Worm (Caenorhabditis elegans) whole organism, young adult: Measurements from ENCODE around the gene gcs-1.

ENCODE experiments used
- B0336.3 ChIP-seq: fragments of 200-800 bp; sonication (Bioruptor generic); IDR thresholded peaks from 2 replicates; pipeline ENCODE4 v1.3.6; 2022; ENCODE audit warnings: missing genetic modification characterization, missing compliant biosample characterization
- C06A6.2 ChIP-seq: fragments of 200-800 bp; sonication (Bioruptor generic); conservative IDR thresholded peaks from 2 replicates; pipeline ENCODE4 v1.3.6; 2022; ENCODE audit warnings: missing genetic modification characterization, missing compliant biosample characterization
- C17E4.6 ChIP-seq: fragments of 200-800 bp; sonication (Bioruptor generic); IDR thresholded peaks from 2 replicates; pipeline ENCODE4 v1.3.6; 2022; ENCODE audit warnings: missing genetic modification reagents, missing genetic modification characterization, missing compliant biosample characterization
- F10E7.11 ChIP-seq: sonication (generic microtip); optimal IDR thresholded peaks from 2 replicates; lab custom pipeline; 2017; ENCODE audit warnings: mild to moderate bottlenecking, missing genetic modification characterization, moderate library complexity, missing compliant biosample characterization
- F22D6.2 ChIP-seq: sonication (generic microtip); optimal IDR thresholded peaks from 2 replicates; lab custom pipeline; 2016; ENCODE audit warnings: mild to moderate bottlenecking, missing genetic modification characterization, missing compliant biosample characterization
- F23B12.7 ChIP-seq: sonication (generic microtip); optimal IDR thresholded peaks from 2 replicates; lab custom pipeline; 2017; ENCODE audit warnings: missing genetic modification characterization, mild to moderate bottlenecking, missing compliant biosample characterization, antibody characterized with exemption, moderate library complexity; ENCODE audit not compliant: insufficient read depth
- F39B2.1 ChIP-seq: fragments of 200-800 bp; sonication (Bioruptor generic); IDR thresholded peaks from 2 replicates; pipeline ENCODE4 v1.3.6; 2022; ENCODE audit warnings: missing genetic modification reagents, missing genetic modification characterization, missing compliant biosample characterization
- F52B5.7 ChIP-seq: sonication (generic microtip); optimal IDR thresholded peaks from 2 replicates; lab custom pipeline; 2016; ENCODE audit warnings: mild to moderate bottlenecking, missing genetic modification characterization, missing compliant biosample characterization
- T26A5.8 ChIP-seq: sonication (generic microtip); optimal IDR thresholded peaks from 2 replicates; lab custom pipeline; 2016; ENCODE audit warnings: missing genetic modification characterization, missing compliant biosample characterization
- Y53F4B.3 ChIP-seq: fragments of 200-800 bp; sonication (Bioruptor generic); IDR thresholded peaks from 2 replicates; pipeline ENCODE4 v1.3.6; 2022; ENCODE audit warnings: missing genetic modification reagents, missing genetic modification characterization, missing compliant biosample characterization
- Y95B8A.8 ChIP-seq: fragments of 200-800 bp; sonication (Bioruptor generic); IDR thresholded peaks from 2 replicates; pipeline ENCODE4 v1.3.6; 2022; ENCODE audit warnings: missing genetic modification reagents, missing genetic modification characterization, missing compliant biosample characterization
- aptf-3 ChIP-seq: fragments of 200-800 bp; sonication (Bioruptor generic); IDR thresholded peaks from 2 replicates; pipeline ENCODE4 v1.3.6; 2022; ENCODE audit warnings: missing genetic modification characterization, missing compliant biosample characterization
- atf-7 ChIP-seq: sonication (generic microtip); optimal IDR thresholded peaks from 2 replicates; lab custom pipeline; 2017; ENCODE audit warnings: mild to moderate bottlenecking, missing genetic modification characterization, missing compliant biosample characterization
- cebp-1 ChIP-seq, 2 experiments: fragments of 200-800 bp in 1 of 2; sonication (Bioruptor generic) in 1 of 2; sonication (generic microtip) in 1 of 2; IDR thresholded peaks in 1 of 2; optimal IDR thresholded peaks in 1 of 2; 2 replicates each; pipeline versions ENCODE4 v1.3.6 to Lab custom; 2017 to 2022; ENCODE audit warnings: missing compliant biosample characterization in 2 of 2, missing genetic modification characterization in 2 of 2, mild to moderate bottlenecking in 1 of 2, missing genetic modification reagents in 1 of 2, moderate library complexity in 1 of 2
- ceh-100 ChIP-seq: fragments of 200-800 bp; sonication (Bioruptor generic); IDR thresholded peaks from 2 replicates; pipeline ENCODE4 v1.3.6; 2022; ENCODE audit warnings: missing genetic modification reagents, missing genetic modification characterization, missing compliant biosample characterization
- die-1 ChIP-seq: sonication (generic microtip); optimal IDR thresholded peaks from 2 replicates; lab custom pipeline; 2016; ENCODE audit warnings: missing genotype, mild to moderate bottlenecking, missing genetic modification characterization, missing compliant biosample characterization
- dox-1 ChIP-seq: fragments of 200-800 bp; sonication (Bioruptor generic); IDR thresholded peaks from 2 replicates; pipeline ENCODE4 v1.3.6; 2022; ENCODE audit warnings: missing genetic modification reagents, missing genetic modification characterization, missing compliant biosample characterization
- dpff-1 ChIP-seq: sonication (generic microtip); optimal IDR thresholded peaks from 2 replicates; lab custom pipeline; 2017; ENCODE audit warnings: mild to moderate bottlenecking, missing genetic modification characterization, missing compliant biosample characterization
- efl-1 ChIP-seq: fragments of 150-350 bp; optimal IDR thresholded peaks from 2 replicates; lab custom pipeline; 2014; ENCODE audit warnings: missing biosample characterization, missing genetic modification reagents, missing genetic modification characterization
- egl-18 ChIP-seq: fragments of 200-800 bp; sonication (Bioruptor generic); IDR thresholded peaks from 2 replicates; pipeline ENCODE4 v1.3.6; 2022; ENCODE audit warnings: missing genetic modification reagents, missing genetic modification characterization, missing compliant biosample characterization
- ekl-4 ChIP-seq: fragments of 200-800 bp; sonication (Bioruptor generic); IDR thresholded peaks from 2 replicates; pipeline ENCODE4 v1.3.6; 2022; ENCODE audit warnings: missing genetic modification reagents, missing genetic modification characterization, missing compliant biosample characterization
- gei-17 ChIP-seq: fragments of 200-800 bp; sonication (Bioruptor generic); optimal IDR thresholded peaks from 2 replicates; lab custom pipeline; 2018; ENCODE audit warnings: mild to moderate bottlenecking, missing genetic modification characterization, missing compliant biosample characterization
- hmg-1.2 ChIP-seq: fragments of 200-800 bp; sonication (Bioruptor generic); IDR thresholded peaks from 2 replicates; pipeline ENCODE4 v1.3.6; 2022; ENCODE audit warnings: missing genetic modification reagents, missing genetic modification characterization, missing compliant biosample characterization
- hsf-1 ChIP-seq: fragments of 200-800 bp; sonication (Bioruptor generic); IDR thresholded peaks from 2 replicates; pipeline ENCODE4 v1.3.6; 2022; ENCODE audit warnings: missing genetic modification reagents, missing genetic modification characterization, missing compliant biosample characterization
- let-526 ChIP-seq: fragments of 200-800 bp; sonication (Bioruptor generic); IDR thresholded peaks from 2 replicates; pipeline ENCODE4 v1.3.6; 2022; ENCODE audit warnings: missing genetic modification reagents, missing genetic modification characterization, missing compliant biosample characterization
- let-607 ChIP-seq, 2 experiments: fragments of 200-800 bp in 1 of 2; sonication (Bioruptor generic) in 1 of 2; sonication (generic microtip) in 1 of 2; optimal IDR thresholded peaks; 2 replicates each; lab custom pipeline; 2016 to 2018; ENCODE audit warnings: mild to moderate bottlenecking in 2 of 2, missing compliant biosample characterization in 2 of 2, missing genetic modification characterization in 2 of 2, moderate library complexity in 2 of 2, missing genotype in 1 of 2
- lin-35 ChIP-seq, 3 experiments: fragments of 150-350 bp in 2 of 3; sonication (generic microtip) in 1 of 3; optimal IDR thresholded peaks; 2 replicates each; lab custom pipeline; 2014 to 2018; ENCODE audit warnings: missing biosample characterization in 3 of 3, missing genetic modification characterization in 3 of 3, missing genetic modification reagents in 3 of 3
- lin-40 ChIP-seq: sonication (generic microtip); optimal IDR thresholded peaks from 2 replicates; lab custom pipeline; 2016; ENCODE audit warnings: missing genetic modification characterization, mild to moderate bottlenecking, missing compliant biosample characterization, missing genotype, missing genetic modification reagents
- lir-1 ChIP-seq: fragments of 200-800 bp; sonication (Bioruptor generic); conservative IDR thresholded peaks from 2 replicates; pipeline ENCODE4 v1.3.6; 2022; ENCODE audit warnings: missing genetic modification reagents, missing genetic modification characterization, missing compliant biosample characterization
- lsy-27 ChIP-seq: sonication (generic microtip); optimal IDR thresholded peaks from 2 replicates; lab custom pipeline; 2017; ENCODE audit warnings: missing genetic modification characterization, mild to moderate bottlenecking, missing compliant biosample characterization, antibody characterized with exemption, missing genotype, borderline replicate concordance; ENCODE audit not compliant: insufficient read depth
- madf-10 ChIP-seq: sonication (generic microtip); optimal IDR thresholded peaks from 2 replicates; lab custom pipeline; 2016; ENCODE audit warnings: mild to moderate bottlenecking, missing genetic modification characterization, missing compliant biosample characterization
- madf-3 ChIP-seq: fragments of 200-800 bp; sonication (Bioruptor generic); IDR thresholded peaks from 2 replicates; pipeline ENCODE4 v1.3.6; 2022; ENCODE audit warnings: missing genetic modification reagents, missing genetic modification characterization, missing compliant biosample characterization
- mcd-1 ChIP-seq: fragments of 200-800 bp; sonication (Bioruptor generic); IDR thresholded peaks from 2 replicates; pipeline ENCODE4 v1.3.6; 2022; ENCODE audit warnings: missing genetic modification reagents, missing genetic modification characterization, missing compliant biosample characterization
- mes-4 ChIP-seq: sonication (generic microtip); optimal IDR thresholded peaks from 2 replicates; lab custom pipeline; 2016; ENCODE audit warnings: missing genotype, missing genetic modification characterization, missing compliant biosample characterization
- nfya-2 ChIP-seq: fragments of 200-800 bp; sonication (Bioruptor generic); IDR thresholded peaks from 2 replicates; pipeline ENCODE4 v1.3.6; 2022; ENCODE audit warnings: missing genetic modification reagents, missing genetic modification characterization, missing compliant biosample characterization
- nfyb-1 ChIP-seq: fragments of 200-800 bp; sonication (Bioruptor generic); IDR thresholded peaks from 2 replicates; pipeline ENCODE4 v1.3.6; 2022; ENCODE audit warnings: missing genetic modification reagents, missing genetic modification characterization, missing compliant biosample characterization
- nhr-179 ChIP-seq: sonication (generic microtip); optimal IDR thresholded peaks from 2 replicates; lab custom pipeline; 2016; ENCODE audit warnings: mild to moderate bottlenecking, missing genetic modification characterization, missing compliant biosample characterization
- nhr-80 ChIP-seq: sonication (generic microtip); optimal IDR thresholded peaks from 2 replicates; lab custom pipeline; 2016; ENCODE audit warnings: missing genetic modification characterization, missing compliant biosample characterization
- nhr-90 ChIP-seq: sonication (generic microtip); optimal IDR thresholded peaks from 2 replicates; lab custom pipeline; 2016; ENCODE audit warnings: missing genotype, mild to moderate bottlenecking, missing genetic modification characterization, missing compliant biosample characterization
- pbrm-1 ChIP-seq: fragments of 200-800 bp; sonication (Bioruptor generic); IDR thresholded peaks from 2 replicates; pipeline ENCODE4 v1.3.6; 2022; ENCODE audit warnings: missing genetic modification reagents, missing genetic modification characterization, missing compliant biosample characterization
- rcor-1 ChIP-seq: fragments of 200-800 bp; sonication (Bioruptor generic); IDR thresholded peaks from 2 replicates; pipeline ENCODE4 v1.3.6; 2022; ENCODE audit warnings: missing genetic modification reagents, missing genetic modification characterization, missing compliant biosample characterization
- repo-1 ChIP-seq: sonication (generic microtip); optimal IDR thresholded peaks from 2 replicates; lab custom pipeline; 2017; ENCODE audit warnings: mild to moderate bottlenecking, missing genetic modification characterization, missing compliant biosample characterization
- snpc-4 ChIP-seq, 5 experiments: fragments of 150-350 bp in 1 of 5; sonication (generic microtip) in 4 of 5; optimal IDR thresholded peaks; 2 replicates each; lab custom pipeline; 2014 to 2018; ENCODE audit warnings: missing genetic modification characterization in 5 of 5, missing biosample characterization in 3 of 5, antibody characterized with exemption in 2 of 5, mild to moderate bottlenecking in 2 of 5, missing compliant biosample characterization in 2 of 5, missing genotype in 2 of 5, moderate library complexity in 2 of 5, missing genetic modification reagents in 1 of 5
- somi-1 ChIP-seq: fragments of 200-800 bp; sonication (Bioruptor generic); optimal IDR thresholded peaks from 2 replicates; lab custom pipeline; 2018; ENCODE audit warnings: mild to moderate bottlenecking, missing genetic modification characterization, missing compliant biosample characterization
- unc-130 ChIP-seq: sonication (generic microtip); optimal IDR thresholded peaks from 2 replicates; lab custom pipeline; 2016; ENCODE audit warnings: missing genetic modification reagents, missing genetic modification characterization, missing compliant biosample characterization
- ztf-18 ChIP-seq: sonication (generic microtip); optimal IDR thresholded peaks from 2 replicates; lab custom pipeline; 2016; ENCODE audit warnings: missing genotype, mild to moderate bottlenecking, missing genetic modification characterization, missing compliant biosample characterization

The gcs-1 gene

ce11 chrII:9060332-9060840 lies 22.3 kb upstream of the gcs-1 start (continued):
- TF ChIP-seq dox-1 (GFP tag; lab: Robert Waterston, UW) (peak; percentile 89), dpff-1 (tag; lab: Kevin White, UChicago) (peak; percentile 9), hsf-1 (GFP tag; lab: Robert Waterston, UW) (0 out of 2 replicates have a peak, but pooled peaks have one; percentile 35), somi-1 (peak; percentile 75), madf-10 (tag; lab: Kevin White, UChicago) (peak; percentile 99), F10E7.11 (tag; lab: Kevin White, UChicago) (peak; percentile 27), die-1 (tag; lab: Kevin White, UChicago) (peak; percentile 29), snpc-4 (GFP tag; optimal IDR thresholded peaks at IDR 0.05; lab: Kevin White, UChicago) (no peak), snpc-4 (tag; optimal IDR thresholded peaks at IDR 0.05; lab: Kevin White, UChicago) (peak in 3 of 4 experiments; percentile 62 to 70 (median 66)), Y95B8A.8 (GFP tag; lab: Robert Waterston, UW) (peak; percentile 59; the same call in 1 of the 2 replicates), F22D6.2 (tag; lab: Kevin White, UChicago) (peak; percentile 14), lin-40 (tag; lab: Kevin White, UChicago) (peak; percentile 83), lsy-27 (tag; lab: Kevin White, UChicago) (no peak), lin-35 (GFP tag; optimal IDR thresholded peaks at IDR 0.05; lab: Kevin White, UChicago) (peak in 1 of 3 experiments; percentile 24), cebp-1 (GFP tag; IDR thresholded peaks at IDR 0.05; lab: Robert Waterston, UW) (peak; percentile 73; the same call in 1 of the 2 replicates), cebp-1 (tag; optimal IDR thresholded peaks at IDR 0.05; lab: Kevin White, UChicago) (peak; percentile 85), F52B5.7 (no peak), madf-3 (GFP tag; lab: Robert Waterston, UW) (peak; percentile 84), C06A6.2 (GFP tag; lab: Robert Waterston, UW) (peak; percentile 57; the same call in 1 of the 2 replicates), atf-7 (tag; lab: Kevin White, UChicago) (peak; percentile 77), mcd-1 (GFP tag; lab: Robert Waterston, UW) (peak; percentile 83), B0336.3 (GFP tag; lab: Robert Waterston, UW) (peak; percentile 83), ztf-18 (tag; lab: Kevin White, UChicago) (peak; percentile 54), nhr-80 (peak; percentile 92), Y53F4B.3 (GFP tag; lab: Robert Waterston, UW) (no peak), F39B2.1 (GFP tag; lab: Robert Waterston, UW) (no peak), let-607 (tag; optimal IDR thresholded peaks at IDR 0.05; lab: Kevin White, UChicago) (peak; percentile 69 to 86), repo-1 (tag; lab: Kevin White, UChicago) (peak; percentile 19), nfyb-1 (peak; percentile 93), let-526 (GFP tag; lab: Robert Waterston, UW) (no peak), rcor-1 (GFP tag; lab: Robert Waterston, UW) (peak; percentile 95), T26A5.8 (tag; lab: Kevin White, UChicago) (no peak), efl-1 (GFP tag; lab: Kevin White, UChicago) (no peak), nfya-2 (GFP tag; lab: Robert Waterston, UW) (no peak), mes-4 (tag; lab: Kevin White, UChicago) (no peak), hmg-1.2 (GFP tag; lab: Robert Waterston, UW) (peak; percentile 72), F23B12.7 (tag; lab: Kevin White, UChicago) (peak; percentile 37), egl-18 (GFP tag; lab: Robert Waterston, UW) (no peak), nhr-90 (tag; lab: Kevin White, UChicago) (peak; percentile 60), ekl-4 (0 out of 2 replicates have a peak, but pooled peaks have one; percentile 43), ceh-100 (0 out of 2 replicates have a peak, but pooled peaks have one; percentile 12), nhr-179 (tag; lab: Kevin White, UChicago) (no peak), aptf-3 (no peak), pbrm-1 (peak; percentile 69), lir-1 (GFP tag; lab: Robert Waterston, UW) (peak; percentile 96), C17E4.6 (GFP tag; lab: Robert Waterston, UW) (0 out of 2 replicates have a peak, but pooled peaks have one; percentile 32), gei-17 (peak; percentile 34), unc-130 (GFP tag; lab: Kevin White, UChicago) (no peak)
